Worm (Caenorhabditis elegans): ENCODE data around the gene C45B11.5.

ce11 chrV:11083691-11084090 is 42.1 kb downstream of the C45B11.5 start:
- no peak for TF ChIP-seq nhr-67 (tag; optimal IDR thresholded peaks at IDR 0.05)
- no peak for TF ChIP-seq ceh-9 (tag; optimal IDR thresholded peaks at IDR 0.05)
- no peak for TF ChIP-seq zag-1 (tag; optimal IDR thresholded peaks at IDR 0.05)
- TF ChIP-seq nhr-237 (tag; optimal IDR thresholded peaks at IDR 0.05), result no peak
- TF ChIP-seq egl-27 (tag; optimal IDR thresholded peaks at IDR 0.05), result no peak
- no peak for TF ChIP-seq ZK546.5 (tag; optimal IDR thresholded peaks at IDR 0.05)
- no peak for TF ChIP-seq elt-3 (tag; optimal IDR thresholded peaks at IDR 0.05)
- no peak for TF ChIP-seq unc-39 (tag; optimal IDR thresholded peaks at IDR 0.05)
- TF ChIP-seq ceh-82 (tag; optimal IDR thresholded peaks at IDR 0.05), result no peak
- TF ChIP-seq R02D3.7 (tag; optimal IDR thresholded peaks at IDR 0.05), result no peak
- no peak for TF ChIP-seq fos-1 (tag; optimal IDR thresholded peaks at IDR 0.05)
- TF ChIP-seq ceh-28 (tag; optimal IDR thresholded peaks at IDR 0.05), result no peak
- TF ChIP-seq elt-2 (tag; optimal IDR thresholded peaks at IDR 0.05), result no peak
- TF ChIP-seq hmg-11 (tag; optimal IDR thresholded peaks at IDR 0.05), result peak; percentile 21
